Worm (Caenorhabditis elegans) whole organism, L2 larva: ENCODE data around the gene lgc-42.

Source experiments
- F13H6.1 ChIP-seq: sonication (generic microtip); optimal IDR thresholded peaks from 2 replicates; lab custom pipeline; 2016; ENCODE audit warnings: missing genetic modification characterization, missing compliant biosample characterization
- R02D3.7 ChIP-seq: fragments of 150-350 bp; optimal IDR thresholded peaks from 2 replicates; lab custom pipeline; 2014; ENCODE audit warnings: missing biosample characterization, missing genetic modification characterization
- Y55F3AM.14 ChIP-seq: fragments of 200-800 bp; sonication (Bioruptor generic); optimal IDR thresholded peaks from 2 replicates; lab custom pipeline; 2018; ENCODE audit warnings: mild to moderate bottlenecking, missing genetic modification characterization, missing compliant biosample characterization
- ZK546.5 ChIP-seq: sonication (generic microtip); optimal IDR thresholded peaks from 2 replicates; lab custom pipeline; 2017; ENCODE audit warnings: missing biosample characterization, missing genetic modification characterization
- aly-2 ChIP-seq: fragments of 150-350 bp; optimal IDR thresholded peaks from 2 replicates; lab custom pipeline; 2014; ENCODE audit warnings: missing biosample characterization, missing genetic modification characterization
- blmp-1 ChIP-seq: sonication (generic microtip); optimal IDR thresholded peaks from 2 replicates; lab custom pipeline; 2017; ENCODE audit warnings: missing genetic modification characterization, mild to moderate bottlenecking, missing compliant biosample characterization, antibody characterized with exemption, moderate library complexity; ENCODE audit not compliant: insufficient read depth
- ceh-16 ChIP-seq: fragments of 150-350 bp; optimal IDR thresholded peaks from 2 replicates; lab custom pipeline; 2014; ENCODE audit warnings: missing biosample characterization, missing genetic modification characterization
- ceh-82 ChIP-seq: fragments of 150-350 bp; optimal IDR thresholded peaks from 2 replicates; lab custom pipeline; 2014; ENCODE audit warnings: missing biosample characterization, missing genetic modification characterization
- crh-2 ChIP-seq: sonication (generic microtip); optimal IDR thresholded peaks from 2 replicates; lab custom pipeline; 2017; ENCODE audit warnings: missing biosample characterization, missing genetic modification characterization
- elt-3 ChIP-seq: sonication (generic microtip); optimal IDR thresholded peaks from 2 replicates; lab custom pipeline; 2017; ENCODE audit warnings: missing biosample characterization, missing genetic modification characterization
- fos-1 ChIP-seq: fragments of 150-350 bp; optimal IDR thresholded peaks from 2 replicates; lab custom pipeline; 2014; ENCODE audit warnings: missing biosample characterization, missing genetic modification characterization
- gmeb-1 ChIP-seq: fragments of 150-350 bp; optimal IDR thresholded peaks from 2 replicates; lab custom pipeline; 2014; ENCODE audit warnings: missing biosample characterization, missing genetic modification characterization
- lin-11 ChIP-seq: fragments of 150-350 bp; sonication (generic microtip); optimal IDR thresholded peaks from 2 replicates; lab custom pipeline; 2014; ENCODE audit warnings: missing biosample characterization, missing genetic modification characterization, inconsistent platforms, mixed read lengths
- lin-39 ChIP-seq: fragments of 150-350 bp; optimal IDR thresholded peaks from 2 replicates; lab custom pipeline; 2014; ENCODE audit warnings: missing biosample characterization, missing genetic modification reagents, missing genetic modification characterization
- lsy-2 ChIP-seq, 2 experiments: fragments of 150-350 bp in 1 of 2; sonication (generic microtip) in 1 of 2; optimal IDR thresholded peaks; 2 replicates each; lab custom pipeline; 2014 to 2017; ENCODE audit warnings: missing biosample characterization in 2 of 2, missing genetic modification characterization in 2 of 2
- mab-5 ChIP-seq: fragments of 150-350 bp; optimal IDR thresholded peaks from 2 replicates; lab custom pipeline; 2014; ENCODE audit warnings: missing biosample characterization, missing genetic modification characterization
- mbf-1 ChIP-seq: sonication (generic microtip); optimal IDR thresholded peaks from 2 replicates; lab custom pipeline; 2017; ENCODE audit warnings: missing biosample characterization, missing genetic modification characterization
- mdl-1 ChIP-seq, 2 experiments: fragments of 150-350 bp in 1 of 2; sonication (generic microtip) in 1 of 2; optimal IDR thresholded peaks; 2 replicates each; lab custom pipeline; 2017; ENCODE audit warnings: missing biosample characterization in 2 of 2, missing genetic modification characterization in 2 of 2
- nhr-10 ChIP-seq: sonication (generic microtip); optimal IDR thresholded peaks from 2 replicates; lab custom pipeline; 2017; ENCODE audit warnings: missing biosample characterization, missing genetic modification characterization
- nhr-11 ChIP-seq: fragments of 150-350 bp; optimal IDR thresholded peaks from 2 replicates; lab custom pipeline; 2014; ENCODE audit warnings: missing biosample characterization, missing genetic modification characterization
- nhr-12 ChIP-seq: fragments of 150-350 bp; optimal IDR thresholded peaks from 2 replicates; lab custom pipeline; 2014; ENCODE audit warnings: missing biosample characterization, missing genetic modification characterization
- nhr-129 ChIP-seq: fragments of 150-350 bp; optimal IDR thresholded peaks from 2 replicates; lab custom pipeline; 2014; ENCODE audit warnings: missing biosample characterization, missing genetic modification characterization
- nhr-21 ChIP-seq: fragments of 150-350 bp; optimal IDR thresholded peaks from 2 replicates; lab custom pipeline; 2014; ENCODE audit warnings: missing biosample characterization, missing genetic modification characterization
- nhr-237 ChIP-seq: fragments of 150-350 bp; optimal IDR thresholded peaks from 2 replicates; lab custom pipeline; 2014; ENCODE audit warnings: missing biosample characterization, missing genetic modification characterization
- nhr-25 ChIP-seq: fragments of 150-350 bp; sonication (generic microtip); optimal IDR thresholded peaks from 3 replicates; lab custom pipeline; 2014; ENCODE audit warnings: missing biosample characterization, missing genetic modification characterization
- nhr-77 ChIP-seq: fragments of 150-350 bp; optimal IDR thresholded peaks from 2 replicates; lab custom pipeline; 2014; ENCODE audit warnings: missing biosample characterization, missing genetic modification characterization
- sem-4 ChIP-seq: fragments of 150-350 bp; optimal IDR thresholded peaks from 2 replicates; lab custom pipeline; 2014; ENCODE audit warnings: missing biosample characterization, missing genetic modification reagents, missing genetic modification characterization
- snpc-4 ChIP-seq: fragments of 150-350 bp; optimal IDR thresholded peaks from 2 replicates; lab custom pipeline; 2014; ENCODE audit warnings: missing biosample characterization, missing genetic modification characterization
- unc-39 ChIP-seq: fragments of 150-350 bp; optimal IDR thresholded peaks from 2 replicates; lab custom pipeline; 2014; ENCODE audit warnings: missing biosample characterization, missing genetic modification characterization
- unc-55 ChIP-seq: fragments of 150-350 bp; sonication (generic microtip); optimal IDR thresholded peaks from 3 replicates; lab custom pipeline; 2014; ENCODE audit warnings: missing biosample characterization, missing genetic modification reagents, missing genetic modification characterization
- unc-62 ChIP-seq: fragments of 150-350 bp; optimal IDR thresholded peaks from 2 replicates; lab custom pipeline; 2014; ENCODE audit warnings: missing biosample characterization, missing genetic modification reagents, missing genetic modification characterization
- zag-1 ChIP-seq: fragments of 150-350 bp; optimal IDR thresholded peaks from 2 replicates; lab custom pipeline; 2014; ENCODE audit warnings: missing biosample characterization, missing genetic modification characterization
- ztf-1 ChIP-seq: fragments of 200-800 bp; sonication (Bioruptor generic); conservative IDR thresholded peaks from 2 replicates; pipeline ENCODE4 v1.3.6; 2022; ENCODE audit warnings: missing genetic modification characterization, missing compliant biosample characterization
- ztf-11 ChIP-seq: sonication (generic microtip); optimal IDR thresholded peaks from 2 replicates; lab custom pipeline; 2017; ENCODE audit warnings: missing biosample characterization, missing genetic modification characterization
- ztf-4 ChIP-seq: fragments of 150-350 bp; optimal IDR thresholded peaks from 2 replicates; lab custom pipeline; 2014; ENCODE audit warnings: missing biosample characterization, missing genetic modification characterization

Gene lgc-42

DNA sequence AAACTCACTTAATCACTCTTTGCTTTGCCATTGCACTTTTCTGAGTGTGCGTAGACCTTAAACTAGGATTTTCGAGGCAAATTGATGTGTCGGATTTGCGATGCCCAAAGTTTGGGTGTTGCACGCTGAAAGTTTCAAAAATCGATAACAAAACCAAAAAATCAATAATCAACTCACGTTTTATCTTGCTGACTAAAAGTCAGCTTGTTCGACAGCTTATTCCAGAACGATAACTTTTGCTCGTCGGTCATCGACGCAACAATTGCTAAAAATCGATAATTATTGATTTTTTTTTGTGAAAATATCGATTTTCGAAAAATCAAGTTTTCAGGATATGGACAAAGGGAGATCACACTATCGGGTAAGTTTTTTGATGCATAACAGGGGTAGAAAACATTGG lies 14.9 kb downstream of the lgc-42 start:
- TF ChIP-seq nhr-77 (no peak), ceh-16 (tag; lab: Kevin White, UChicago) (no peak), lin-11 (tag; lab: Kevin White, UChicago) (no peak), aly-2 (tag; lab: Kevin White, UChicago) (no peak), unc-62 (GFP tag; lab: Kevin White, UChicago) (no peak)

- TF ChIP-seq unc-39 (tag; lab: Kevin White, UChicago) (no peak), snpc-4 (tag; lab: Kevin White, UChicago) (no peak), ZK546.5 (tag; lab: Kevin White, UChicago) (no peak), ztf-11 (tag; lab: Kevin White, UChicago) (no peak), lin-11 (tag; lab: Kevin White, UChicago) (no peak), mdl-1 (tag; optimal IDR thresholded peaks at IDR 0.05; lab: Kevin White, UChicago) (no peak), unc-55 (GFP tag; lab: Kevin White, UChicago) (no peak), nhr-237 (tag; lab: Kevin White, UChicago) (no peak), R02D3.7 (tag; lab: Kevin White, UChicago) (no peak), unc-62 (GFP tag; lab: Kevin White, UChicago) (no peak), mbf-1 (tag; lab: Kevin White, UChicago) (no peak), sem-4 (tag; lab: Kevin White, UChicago) (no peak), gmeb-1 (tag; lab: Kevin White, UChicago) (no peak), ztf-4 (no peak), blmp-1 (tag; lab: Kevin White, UChicago) (no peak), fos-1 (no peak)
Measured at ce11 chrIII:2013156-2013854, 15.6 kb downstream of the lgc-42 start.

DNA sequence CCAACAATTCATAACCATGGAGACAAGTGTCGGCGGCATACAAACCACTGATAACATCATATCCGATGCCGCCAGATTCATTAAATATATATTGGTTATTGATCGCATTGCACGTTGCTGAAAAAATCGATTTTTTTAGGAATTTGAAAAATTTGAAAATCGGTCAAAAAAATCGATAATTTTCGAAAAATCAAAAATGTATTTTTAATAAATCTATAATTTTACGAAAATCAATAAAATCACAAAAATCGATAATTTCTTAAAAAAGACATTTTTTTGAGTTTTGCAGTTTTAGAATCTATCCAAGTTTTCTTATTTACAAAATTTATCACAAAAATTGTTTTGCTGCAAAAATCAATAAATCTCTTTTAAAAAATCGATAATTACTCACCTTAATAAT lies 17.8 kb downstream of the lgc-42 start:
- TF ChIP-seq nhr-21 (tag; lab: Kevin White, UChicago) = no peak
- no peak for TF ChIP-seq nhr-10 (tag; lab: Kevin White, UChicago)
- TF ChIP-seq nhr-25 (tag; lab: Kevin White, UChicago) = no peak
- no peak for TF ChIP-seq nhr-77
- no peak for TF ChIP-seq Y55F3AM.14
- no peak for TF ChIP-seq nhr-12 (tag; lab: Kevin White, UChicago)
- no peak for TF ChIP-seq unc-62 (GFP tag; lab: Kevin White, UChicago)
- TF ChIP-seq lsy-2 (tag; optimal IDR thresholded peaks at IDR 0.05; lab: Kevin White, UChicago) = no peak
- no peak for TF ChIP-seq ztf-1 (GFP tag; lab: Robert Waterston, UW)
- no peak for TF ChIP-seq snpc-4 (tag; lab: Kevin White, UChicago)
- no peak for TF ChIP-seq ztf-4
- no peak for TF ChIP-seq elt-3 (tag; lab: Kevin White, UChicago)
- TF ChIP-seq zag-1 (tag; lab: Kevin White, UChicago) = no peak
- no peak for TF ChIP-seq ceh-16 (tag; lab: Kevin White, UChicago)

- TF ChIP-seq fos-1 = no peak
- no peak for TF ChIP-seq gmeb-1 (tag; lab: Kevin White, UChicago)
- no peak for TF ChIP-seq unc-62 (GFP tag; lab: Kevin White, UChicago)
- TF ChIP-seq nhr-10 (tag; lab: Kevin White, UChicago) = no peak
- TF ChIP-seq ceh-82 = no peak
- no peak for TF ChIP-seq unc-55 (GFP tag; lab: Kevin White, UChicago)
- no peak for TF ChIP-seq ztf-4
- TF ChIP-seq nhr-21 (tag; lab: Kevin White, UChicago) = no peak
- TF ChIP-seq aly-2 (tag; lab: Kevin White, UChicago) = no peak
- no peak for TF ChIP-seq nhr-11 (tag; lab: Kevin White, UChicago)
- no peak for TF ChIP-seq lsy-2 (tag; optimal IDR thresholded peaks at IDR 0.05; lab: Kevin White, UChicago)
- TF ChIP-seq mab-5 = no peak
- no peak for TF ChIP-seq nhr-129 (tag; lab: Kevin White, UChicago)
- TF ChIP-seq lin-39 = no peak
- no peak for TF ChIP-seq snpc-4 (tag; lab: Kevin White, UChicago)
- no peak for TF ChIP-seq F13H6.1 (tag; lab: Kevin White, UChicago)
- TF ChIP-seq ztf-1 (GFP tag; lab: Robert Waterston, UW) = no peak
- TF ChIP-seq unc-39 (tag; lab: Kevin White, UChicago) = no peak
- TF ChIP-seq crh-2 (tag; lab: Kevin White, UChicago) = no peak
- TF ChIP-seq, all 48 proteins: peak for 0
Measured at ce11 chrIII:2021495-2021894, 23.8 kb downstream of the lgc-42 start, which contains the start of gene ckr-2. Gene ckr-2, minus strand, starts transcription at chrIII:2021595.
